Worm (Caenorhabditis elegans) whole organism, L1 larva: ENCODE data around the gene sluh-7.
A peak's percentile ranks its signal among the peaks of the same experiment; 100 is the strongest.

Source experiments
- C04F5.9 ChIP-seq: sonication (generic microtip); optimal IDR thresholded peaks from 2 replicates; lab custom pipeline; 2016; ENCODE audit warnings: missing genetic modification characterization, missing compliant biosample characterization
- C16A3.4 ChIP-seq: fragments of 150-350 bp; optimal IDR thresholded peaks from 2 replicates; lab custom pipeline; 2014; ENCODE audit warnings: missing biosample characterization, missing genetic modification characterization
- C34B4.2 ChIP-seq: sonication (generic microtip); optimal IDR thresholded peaks from 2 replicates; lab custom pipeline; 2017; ENCODE audit warnings: mild to moderate bottlenecking, missing genetic modification characterization, missing compliant biosample characterization
- Y116A8C.19 ChIP-seq: sonication (generic microtip); optimal IDR thresholded peaks from 2 replicates; lab custom pipeline; 2016; ENCODE audit warnings: missing compliant biosample characterization, missing genetic modification characterization, borderline replicate concordance
- aha-1 ChIP-seq: fragments of 150-350 bp; optimal IDR thresholded peaks from 2 replicates; lab custom pipeline; 2014; ENCODE audit warnings: missing biosample characterization, missing genetic modification characterization
- alr-1 ChIP-seq: fragments of 200-800 bp; sonication (Bioruptor generic); optimal IDR thresholded peaks from 2 replicates; lab custom pipeline; 2018; ENCODE audit warnings: borderline replicate concordance, mild to moderate bottlenecking, missing genetic modification characterization, missing compliant biosample characterization
- ama-1 ChIP-seq: fragments of 150-350 bp; optimal IDR thresholded peaks from 2 replicates; lab custom pipeline; 2014
- blmp-1 ChIP-seq: fragments of 150-350 bp; optimal IDR thresholded peaks from 2 replicates; lab custom pipeline; 2014; ENCODE audit warnings: missing biosample characterization, missing genetic modification characterization
- ceh-8 ChIP-seq: fragments of 200-800 bp; sonication (Bioruptor generic); optimal IDR thresholded peaks from 2 replicates; lab custom pipeline; 2018; ENCODE audit warnings: mild to moderate bottlenecking, missing genetic modification characterization, moderate library complexity, missing compliant biosample characterization
- ceh-90 ChIP-seq: sonication (generic microtip); optimal IDR thresholded peaks from 2 replicates; lab custom pipeline; 2016; ENCODE audit warnings: missing genetic modification characterization, missing compliant biosample characterization
- ces-1 ChIP-seq: fragments of 150-350 bp; optimal IDR thresholded peaks from 2 replicates; lab custom pipeline; 2014; ENCODE audit warnings: missing biosample characterization, missing genetic modification reagents, missing genetic modification characterization
- dsc-1 ChIP-seq: sonication (generic microtip); optimal IDR thresholded peaks from 2 replicates; lab custom pipeline; 2016; ENCODE audit warnings: mild to moderate bottlenecking, missing genetic modification characterization, missing compliant biosample characterization
- egl-13 ChIP-seq: sonication (generic microtip); optimal IDR thresholded peaks from 2 replicates; lab custom pipeline; 2016; ENCODE audit warnings: missing genotype, missing genetic modification reagents, missing genetic modification characterization, missing compliant biosample characterization
- egl-27 ChIP-seq, 2 experiments: fragments of 150-350 bp in 1 of 2; sonication (generic microtip); optimal IDR thresholded peaks; 3 replicates each; lab custom pipeline; 2017 to 2018; ENCODE audit warnings: missing biosample characterization in 2 of 2, missing genetic modification characterization in 2 of 2, missing genetic modification reagents in 2 of 2
- elt-2 ChIP-seq: sonication (generic microtip); optimal IDR thresholded peaks from 2 replicates; lab custom pipeline; 2016; ENCODE audit warnings: missing genetic modification characterization, mild to moderate bottlenecking, inconsistent platforms, missing compliant biosample characterization, missing genetic modification reagents
- ets-5 ChIP-seq: fragments of 200-800 bp; sonication (Bioruptor generic); IDR thresholded peaks from 2 replicates; pipeline ENCODE4 v1.3.6; 2022; ENCODE audit warnings: missing genetic modification characterization, missing compliant biosample characterization
- fkh-10 ChIP-seq: sonication (generic microtip); optimal IDR thresholded peaks from 2 replicates; lab custom pipeline; 2017; ENCODE audit warnings: missing biosample characterization, missing genetic modification reagents, missing genetic modification characterization
- fkh-8 ChIP-seq: sonication (generic microtip); optimal IDR thresholded peaks from 2 replicates; lab custom pipeline; 2016; ENCODE audit warnings: mild to moderate bottlenecking, missing genetic modification characterization, missing compliant biosample characterization
- irx-1 ChIP-seq: sonication (generic microtip); optimal IDR thresholded peaks from 2 replicates; lab custom pipeline; 2016; ENCODE audit warnings: missing genetic modification characterization, missing compliant biosample characterization
- isw-1 ChIP-seq: fragments of 200-800 bp; sonication (Bioruptor generic); IDR thresholded peaks from 2 replicates; pipeline ENCODE4 v1.3.6; 2022; ENCODE audit warnings: missing genetic modification characterization, missing compliant biosample characterization
- lin-13 ChIP-seq: fragments of 150-350 bp; optimal IDR thresholded peaks from 2 replicates; lab custom pipeline; 2014; ENCODE audit warnings: missing biosample characterization, missing genetic modification reagents, missing genetic modification characterization
- lin-14 ChIP-seq: fragments of 200-800 bp; sonication (Bioruptor generic); optimal IDR thresholded peaks from 2 replicates; lab custom pipeline; 2018; ENCODE audit warnings: mild to moderate bottlenecking, missing genetic modification characterization, moderate library complexity, missing compliant biosample characterization
- lin-35 ChIP-seq, 2 experiments: fragments of 150-350 bp; optimal IDR thresholded peaks; 2 replicates each; lab custom pipeline; 2014; ENCODE audit warnings: missing biosample characterization in 2 of 2, missing genetic modification characterization in 2 of 2, missing genetic modification reagents in 2 of 2
- lir-3 ChIP-seq: sonication (generic microtip); optimal IDR thresholded peaks from 2 replicates; lab custom pipeline; 2016; ENCODE audit warnings: mild to moderate bottlenecking, missing genetic modification characterization, moderate library complexity, missing compliant biosample characterization; ENCODE audit not compliant: poor library complexity
- lsy-2 ChIP-seq, 2 experiments: fragments of 150-350 bp; optimal IDR thresholded peaks; 2 replicates each; lab custom pipeline; 2014; ENCODE audit warnings: missing biosample characterization in 2 of 2, missing genetic modification characterization in 2 of 2
- mab-9 ChIP-seq: fragments of 200-800 bp; sonication (Bioruptor generic); IDR thresholded peaks from 2 replicates; pipeline ENCODE4 v1.3.6; 2022; ENCODE audit warnings: missing genetic modification reagents, missing genetic modification characterization, missing compliant biosample characterization
- mdl-1 ChIP-seq, 2 experiments: fragments of 150-350 bp; optimal IDR thresholded peaks; 2 replicates each; lab custom pipeline; 2014 to 2017; ENCODE audit warnings: missing biosample characterization in 2 of 2, missing genetic modification characterization in 2 of 2, inconsistent platforms in 1 of 2
- mep-1 ChIP-seq: fragments of 150-350 bp; optimal IDR thresholded peaks from 2 replicates; lab custom pipeline; 2014; ENCODE audit warnings: missing biosample characterization, missing genetic modification characterization
- nhr-11 ChIP-seq: fragments of 150-350 bp; optimal IDR thresholded peaks from 2 replicates; lab custom pipeline; 2014; ENCODE audit warnings: missing biosample characterization, missing genetic modification characterization
- nhr-12 ChIP-seq: sonication (generic microtip); optimal IDR thresholded peaks from 2 replicates; lab custom pipeline; 2017; ENCODE audit warnings: missing biosample characterization, missing genetic modification characterization
- nhr-19 ChIP-seq: fragments of 200-800 bp; sonication (Bioruptor generic); conservative IDR thresholded peaks from 2 replicates; pipeline ENCODE4 v1.3.6; 2022; ENCODE audit warnings: missing genetic modification characterization, missing compliant biosample characterization
- nhr-237 ChIP-seq: fragments of 150-350 bp; optimal IDR thresholded peaks from 2 replicates; lab custom pipeline; 2014; ENCODE audit warnings: missing biosample characterization, missing genetic modification characterization
- nhr-28 ChIP-seq: fragments of 150-350 bp; optimal IDR thresholded peaks from 2 replicates; lab custom pipeline; 2014; ENCODE audit warnings: missing biosample characterization, missing genetic modification characterization
- nhr-47 ChIP-seq: sonication (generic microtip); optimal IDR thresholded peaks from 2 replicates; lab custom pipeline; 2016; ENCODE audit warnings: mild to moderate bottlenecking, missing genetic modification characterization, moderate library complexity, missing compliant biosample characterization
- nhr-71 ChIP-seq: sonication (generic microtip); optimal IDR thresholded peaks from 2 replicates; lab custom pipeline; 2016; ENCODE audit warnings: mild to moderate bottlenecking, missing genetic modification characterization, moderate library complexity, missing compliant biosample characterization
- nhr-76 ChIP-seq: sonication (generic microtip); optimal IDR thresholded peaks from 2 replicates; lab custom pipeline; 2017; ENCODE audit warnings: missing biosample characterization, missing genetic modification characterization
- nhr-77 ChIP-seq: fragments of 150-350 bp; optimal IDR thresholded peaks from 2 replicates; lab custom pipeline; 2014; ENCODE audit warnings: missing biosample characterization, missing genetic modification characterization
- pax-3 ChIP-seq: fragments of 200-800 bp; sonication (Bioruptor generic); optimal IDR thresholded peaks from 2 replicates; lab custom pipeline; 2018; ENCODE audit warnings: mild to moderate bottlenecking, missing genetic modification characterization, moderate library complexity, missing compliant biosample characterization
- rnt-1 ChIP-seq: sonication (generic microtip); optimal IDR thresholded peaks from 2 replicates; lab custom pipeline; 2016; ENCODE audit warnings: mild to moderate bottlenecking, missing genetic modification characterization, moderate library complexity, missing compliant biosample characterization
- skn-1 ChIP-seq: fragments of 150-350 bp; optimal IDR thresholded peaks from 2 replicates; lab custom pipeline; 2014; ENCODE audit warnings: missing biosample characterization, missing genetic modification characterization
- snu-23 ChIP-seq: sonication (generic microtip); optimal IDR thresholded peaks from 2 replicates; lab custom pipeline; 2016; ENCODE audit warnings: missing genetic modification characterization, missing compliant biosample characterization
- sptf-1 ChIP-seq: fragments of 150-350 bp; optimal IDR thresholded peaks from 2 replicates; lab custom pipeline; 2014; ENCODE audit warnings: missing biosample characterization, missing genetic modification characterization
- sup-37 ChIP-seq: fragments of 200-800 bp; sonication (Bioruptor generic); optimal IDR thresholded peaks from 2 replicates; lab custom pipeline; 2018; ENCODE audit warnings: mild to moderate bottlenecking, missing genetic modification characterization, missing compliant biosample characterization
- unc-130 ChIP-seq: fragments of 150-350 bp; optimal IDR thresholded peaks from 2 replicates; lab custom pipeline; 2017; ENCODE audit warnings: missing biosample characterization, missing genetic modification characterization, inconsistent platforms
- unc-30 ChIP-seq: sonication (generic microtip); optimal IDR thresholded peaks from 2 replicates; lab custom pipeline; 2017; ENCODE audit warnings: missing biosample characterization, missing genetic modification characterization
- unc-62 ChIP-seq: fragments of 150-350 bp; optimal IDR thresholded peaks from 2 replicates; lab custom pipeline; 2014; ENCODE audit warnings: missing biosample characterization, missing genetic modification reagents, missing genetic modification characterization
- unc-86 ChIP-seq: sonication (generic microtip); optimal IDR thresholded peaks from 2 replicates; lab custom pipeline; 2016; ENCODE audit warnings: missing genetic modification characterization, missing compliant biosample characterization
- unc-98 ChIP-seq: fragments of 200-800 bp; sonication (Bioruptor generic); IDR thresholded peaks from 2 replicates; pipeline ENCODE4 v1.3.6; 2022; ENCODE audit warnings: missing genetic modification characterization, missing compliant biosample characterization
- vab-15 ChIP-seq: sonication (generic microtip); optimal IDR thresholded peaks from 2 replicates; lab custom pipeline; 2017; ENCODE audit warnings: missing genotype, mild to moderate bottlenecking, missing genetic modification characterization, missing compliant biosample characterization
- xbp-1 ChIP-seq: sonication (generic microtip); optimal IDR thresholded peaks from 2 replicates; lab custom pipeline; 2016; ENCODE audit warnings: missing genetic modification characterization, missing compliant biosample characterization
- zag-1 ChIP-seq: fragments of 150-350 bp; optimal IDR thresholded peaks from 2 replicates; lab custom pipeline; 2014; ENCODE audit warnings: missing biosample characterization, missing genetic modification characterization
- ztf-11 ChIP-seq, 2 experiments: sonication (generic microtip); optimal IDR thresholded peaks; 2 replicates each; lab custom pipeline; 2016 to 2017; ENCODE audit warnings: missing genetic modification characterization in 2 of 2, missing biosample characterization in 1 of 2, missing compliant biosample characterization in 1 of 2
- ztf-4 ChIP-seq: fragments of 150-350 bp; optimal IDR thresholded peaks from 2 replicates; lab custom pipeline; 2014; ENCODE audit warnings: missing biosample characterization, missing genetic modification characterization

sluh-7 gene

DNA sequence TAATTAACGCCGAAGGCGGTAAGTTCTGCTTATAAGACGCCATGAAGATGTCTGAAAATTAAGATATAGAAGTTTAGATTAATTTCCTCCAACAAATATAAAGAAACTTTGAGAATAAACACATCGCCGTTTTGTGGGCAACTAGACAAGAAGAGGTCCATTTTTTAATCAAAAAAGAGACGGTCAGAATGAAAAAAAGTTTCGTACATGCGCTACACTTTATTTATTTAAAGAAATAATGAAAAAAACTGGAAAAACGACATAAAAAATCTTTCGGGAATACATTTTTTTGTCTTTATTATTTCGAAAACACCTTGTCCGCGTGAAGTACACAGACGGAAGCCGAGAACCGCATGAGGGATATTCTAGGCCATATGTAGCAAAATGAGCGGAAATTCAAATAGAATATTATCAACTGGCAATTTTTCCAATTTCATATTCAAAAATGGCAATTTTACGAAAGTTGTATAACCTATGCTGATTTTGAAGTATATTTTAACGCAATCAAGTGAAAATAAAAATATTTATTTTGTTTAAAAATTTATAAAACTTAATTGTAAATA lies at the start of gene sluh-7:
Gene sluh-7 (minus strand): TSS at position 51 of the 563 bp plus-strand sequence.
- TF ChIP-seq nhr-77 (tag; lab: Kevin White, UChicago): peak; percentile 38
- no peak for TF ChIP-seq fkh-10 (GFP tag; lab: Kevin White, UChicago)
- TF ChIP-seq lin-35 (GFP tag; optimal IDR thresholded peaks at IDR 0.05; lab: Kevin White, UChicago): peak; percentile 94 to 97
- peak; percentile 94 for TF ChIP-seq nhr-71
- TF ChIP-seq nhr-76: no peak
- TF ChIP-seq aha-1 (tag; lab: Kevin White, UChicago): no peak
- TF ChIP-seq lin-13: peak; percentile 72
- TF ChIP-seq lir-3 (tag; lab: Kevin White, UChicago): peak; percentile 97
- peak; percentile 91 for TF ChIP-seq egl-13
- peak; percentile 22 for TF ChIP-seq unc-30 (tag; lab: Kevin White, UChicago)
- peak; percentile 77 for TF ChIP-seq blmp-1 (tag; lab: Kevin White, UChicago)
- TF ChIP-seq lsy-2 (tag; optimal IDR thresholded peaks at IDR 0.05; lab: Kevin White, UChicago): peak; percentile 82 to 84
- TF ChIP-seq ceh-90 (tag; lab: Kevin White, UChicago): peak; percentile 96
- no peak for TF ChIP-seq ceh-8 (GFP tag; lab: Kevin White, UChicago)
- TF ChIP-seq lin-14 (GFP tag; lab: Kevin White, UChicago): peak; percentile 81
- TF ChIP-seq zag-1 (tag; lab: Kevin White, UChicago): no peak
- peak; percentile 63 for TF ChIP-seq sup-37 (GFP tag; lab: Kevin White, UChicago)
- TF ChIP-seq ets-5 (GFP tag; lab: Robert Waterston, UW): no peak
- TF ChIP-seq snu-23 (GFP tag; lab: Kevin White, UChicago): peak; percentile 87
- TF ChIP-seq C04F5.9 (tag; lab: Kevin White, UChicago): peak; percentile 79
- peak; percentile 85 for TF ChIP-seq unc-98
- peak; percentile 65 for TF ChIP-seq elt-2 (tag; lab: Kevin White, UChicago)
- TF ChIP-seq ama-1: no peak
- no peak for TF ChIP-seq egl-27 (tag; optimal IDR thresholded peaks at IDR 0.05; lab: Kevin White, UChicago)
- peak; percentile 77 for TF ChIP-seq Y116A8C.19 (tag; lab: Kevin White, UChicago)
- TF ChIP-seq skn-1 (tag; lab: Kevin White, UChicago): peak; percentile 73
- peak; percentile 71 for TF ChIP-seq unc-130 (tag; lab: Kevin White, UChicago)
- TF ChIP-seq vab-15 (tag; lab: Kevin White, UChicago): peak; percentile 60
- peak; percentile 95 for TF ChIP-seq irx-1 (tag; lab: Kevin White, UChicago)
- peak; percentile 82 for TF ChIP-seq unc-86 (tag; lab: Kevin White, UChicago)
- no peak for TF ChIP-seq sptf-1 (tag; lab: Kevin White, UChicago)
- peak; percentile 89 for TF ChIP-seq xbp-1
- TF ChIP-seq isw-1 (GFP tag; lab: Robert Waterston, UW): peak; percentile 82
- TF ChIP-seq mep-1 (tag; lab: Kevin White, UChicago): peak; percentile 93
- TF ChIP-seq ztf-4 (tag; lab: Kevin White, UChicago): no peak
- peak; percentile 76 for TF ChIP-seq mab-9 (GFP tag; lab: Robert Waterston, UW)
- peak; percentile 28 for TF ChIP-seq nhr-11
- no peak for TF ChIP-seq unc-62 (GFP tag; lab: Kevin White, UChicago)
- TF ChIP-seq nhr-12: no peak
- TF ChIP-seq nhr-28 (tag; lab: Kevin White, UChicago): no peak
- peak; percentile 78 for TF ChIP-seq fkh-8 (tag; lab: Kevin White, UChicago)
- TF ChIP-seq nhr-237 (tag; lab: Kevin White, UChicago): peak; percentile 41
- TF ChIP-seq C16A3.4 (tag; lab: Kevin White, UChicago): peak; percentile 62
- peak; percentile 87 for TF ChIP-seq nhr-19
- TF ChIP-seq ces-1: no peak
- no peak for TF ChIP-seq alr-1 (tag; lab: Kevin White, UChicago)
- peak; percentile 91 for TF ChIP-seq dsc-1 (tag; lab: Kevin White, UChicago)
- TF ChIP-seq nhr-47: peak; percentile 93
- peak in 1 of 2 experiments; percentile 35 for TF ChIP-seq mdl-1 (tag; optimal IDR thresholded peaks at IDR 0.05; lab: Kevin White, UChicago)
- peak; percentile 84 for TF ChIP-seq pax-3 (tag; lab: Kevin White, UChicago)
- no peak for TF ChIP-seq C34B4.2
- peak in 1 of 2 experiments; percentile 96 for TF ChIP-seq ztf-11 (tag; optimal IDR thresholded peaks at IDR 0.05; lab: Kevin White, UChicago)
- TF ChIP-seq rnt-1 (tag; lab: Kevin White, UChicago): peak; percentile 99
